Worm (Caenorhabditis elegans): Measurements from ENCODE around the gene clec-232.

The clec-232 gene

ce11 chrV:16009564-16009963 is 33.6 kb downstream of the clec-232 start, which contains the start of gene str-233:
Gene str-233 (minus strand): TSS chrV:16009664.
- TF ChIP-seq ztf-16 (tag; optimal IDR thresholded peaks at IDR 0.05) (no peak), che-1 (tag; optimal IDR thresholded peaks at IDR 0.05) (no peak), ceh-18 (tag; optimal IDR thresholded peaks at IDR 0.05) (no peak), nhr-11 (tag; optimal IDR thresholded peaks at IDR 0.05) (no peak), ceh-31 (tag; optimal IDR thresholded peaks at IDR 0.05) (no peak), fkh-6 (tag; optimal IDR thresholded peaks at IDR 0.05) (no peak)

ce11 chrV:16015652-16016051 is 39.7 kb downstream of the clec-232 start, which contains the start of gene str-232:
Gene str-232 (minus strand): TSS chrV:16015752.
- no peak for TF ChIP-seq sdc-2 (tag; optimal IDR thresholded peaks at IDR 0.05)
- no peak for TF ChIP-seq nhr-232 (tag; optimal IDR thresholded peaks at IDR 0.05)
- TF ChIP-seq sox-2 (GFP tag; IDR thresholded peaks at IDR 0.05): no peak
- TF ChIP-seq K02D7.2 (tag; optimal IDR thresholded peaks at IDR 0.05): no peak
- no peak for TF ChIP-seq elt-2 (tag; optimal IDR thresholded peaks at IDR 0.05)
- TF ChIP-seq syd-9 (tag; optimal IDR thresholded peaks at IDR 0.05): no peak
- no peak for TF ChIP-seq lim-6 (tag; optimal IDR thresholded peaks at IDR 0.05)
- no peak for TF ChIP-seq ceh-18 (tag; optimal IDR thresholded peaks at IDR 0.05)
- TF ChIP-seq ceh-45 (GFP tag; IDR thresholded peaks at IDR 0.05): no peak
- no peak for TF ChIP-seq fax-1 (tag; optimal IDR thresholded peaks at IDR 0.05)
- TF ChIP-seq madf-2 (tag; optimal IDR thresholded peaks at IDR 0.05): no peak

- TF ChIP-seq nfya-1 (tag; optimal IDR thresholded peaks at IDR 0.05) (no peak), K09A11.1 (tag; optimal IDR thresholded peaks at IDR 0.05; ENCODE audit: insufficient read depth) (no peak), ceh-9 (tag; optimal IDR thresholded peaks at IDR 0.05) (no peak), pax-1 (tag; optimal IDR thresholded peaks at IDR 0.05) (no peak), odd-2 (tag; optimal IDR thresholded peaks at IDR 0.05) (no peak), eyg-1 (tag; optimal IDR thresholded peaks at IDR 0.05) (no peak), che-1 (tag; optimal IDR thresholded peaks at IDR 0.05) (no peak), hlh-15 (tag; optimal IDR thresholded peaks at IDR 0.05) (no peak), nhr-11 (tag; optimal IDR thresholded peaks at IDR 0.05) (no peak), ahr-1 (tag; optimal IDR thresholded peaks at IDR 0.05) (no peak), dve-1 (tag; optimal IDR thresholded peaks at IDR 0.05) (no peak), ceh-34 (tag; optimal IDR thresholded peaks at IDR 0.05) (no peak), ref-2 (tag; optimal IDR thresholded peaks at IDR 0.05) (no peak)
Observed at ce11 chrV:16016977-16017376, 41.0 kb downstream of the clec-232 start.

- TF ChIP-seq hlh-30 (tag; optimal IDR thresholded peaks at IDR 0.05; ENCODE audit: insufficient read depth): no peak
Observed at ce11 chrV:16017671-16018070, 41.7 kb downstream of the clec-232 start, which contains the start of gene srx-43. Gene srx-43 (plus strand): TSS chrV:16017971.

ce11 chrV:16020042-16020441 is 44.1 kb downstream of the clec-232 start, which contains the start of gene srx-44:
Gene srx-44 (plus strand): TSS chrV:16020342.
- TF ChIP-seq ceh-45 (GFP tag; IDR thresholded peaks at IDR 0.05): no peak
- no peak for TF ChIP-seq unc-55 (GFP tag; optimal IDR thresholded peaks at IDR 0.05)
- TF ChIP-seq C08G9.2 (tag; optimal IDR thresholded peaks at IDR 0.05): no peak
- no peak for TF ChIP-seq hlh-15 (tag; optimal IDR thresholded peaks at IDR 0.05)
- TF ChIP-seq pax-1 (tag; optimal IDR thresholded peaks at IDR 0.05): no peak
- TF ChIP-seq ceh-9 (tag; optimal IDR thresholded peaks at IDR 0.05): no peak
- TF ChIP-seq pha-4 (tag; optimal IDR thresholded peaks at IDR 0.05): no peak
- no peak for TF ChIP-seq tbx-2 (tag; optimal IDR thresholded peaks at IDR 0.05)
- no peak for TF ChIP-seq fax-1 (tag; optimal IDR thresholded peaks at IDR 0.05)
- no peak for TF ChIP-seq nhr-11 (tag; optimal IDR thresholded peaks at IDR 0.05)
- no peak for TF ChIP-seq lim-6 (tag; optimal IDR thresholded peaks at IDR 0.05)
- TF ChIP-seq hlh-13 (GFP tag; optimal IDR thresholded peaks at IDR 0.05): no peak
- TF ChIP-seq ceh-30 (tag; optimal IDR thresholded peaks at IDR 0.05): no peak
- TF ChIP-seq sox-2 (GFP tag; IDR thresholded peaks at IDR 0.05): no peak
- no peak for TF ChIP-seq pha-2 (tag; optimal IDR thresholded peaks at IDR 0.05)
- no peak for TF ChIP-seq dve-1 (tag; optimal IDR thresholded peaks at IDR 0.05)
- TF ChIP-seq zip-5 (tag; optimal IDR thresholded peaks at IDR 0.05): no peak
- no peak for TF ChIP-seq nfya-1 (tag; optimal IDR thresholded peaks at IDR 0.05)

Measured in whole organism, late embryonic.